Worm (Caenorhabditis elegans) whole organism, midembryonic: ENCODE measurements around the gene rilp-1.

Experiments
- T22C8.4 ChIP-seq: fragments of 200-800 bp; sonication (Bioruptor generic); IDR thresholded peaks from 2 replicates; pipeline ENCODE4 v1.3.6; 2022; ENCODE audit warnings: missing genetic modification characterization, missing compliant biosample characterization
- cog-1 ChIP-seq: sonication (generic microtip); optimal IDR thresholded peaks from 2 replicates; lab custom pipeline; 2016; ENCODE audit warnings: missing genetic modification characterization, missing compliant biosample characterization
- flt-1 ChIP-seq: fragments of 200-800 bp; sonication (Bioruptor generic); IDR thresholded peaks from 2 replicates; pipeline ENCODE4 v1.3.6; 2022; ENCODE audit warnings: missing genetic modification characterization, missing compliant biosample characterization
- klf-2 ChIP-seq: fragments of 200-800 bp; sonication (Bioruptor generic); conservative IDR thresholded peaks from 2 replicates; pipeline ENCODE4 v1.3.6; 2022; ENCODE audit warnings: missing genetic modification reagents, missing genetic modification characterization, missing compliant biosample characterization
- med-1 ChIP-seq: sonication (generic microtip); optimal IDR thresholded peaks from 2 replicates; lab custom pipeline; 2017; ENCODE audit warnings: missing genetic modification characterization, mild to moderate bottlenecking, missing compliant biosample characterization, antibody characterized with exemption, missing genetic modification reagents; ENCODE audit not compliant: insufficient read depth
- ref-1 ChIP-seq: fragments of 200-800 bp; sonication (Bioruptor generic); conservative IDR thresholded peaks from 2 replicates; pipeline ENCODE4 v1.3.6; 2022; ENCODE audit warnings: missing genetic modification reagents, missing genetic modification characterization, missing compliant biosample characterization
- tab-1 ChIP-seq: fragments of 200-800 bp; sonication (Bioruptor generic); IDR thresholded peaks from 2 replicates; pipeline ENCODE4 v1.3.6; 2022; ENCODE audit warnings: missing genetic modification characterization, missing compliant biosample characterization
- ztf-29 ChIP-seq: fragments of 200-800 bp; sonication (Bioruptor generic); IDR thresholded peaks from 2 replicates; pipeline ENCODE4 v1.3.6; 2022; ENCODE audit warnings: missing genetic modification reagents, missing genetic modification characterization, missing compliant biosample characterization

- no peak for TF ChIP-seq tab-1 (GFP tag; lab: Robert Waterston, UW)
- no peak for TF ChIP-seq flt-1 (GFP tag; lab: Robert Waterston, UW)
- TF ChIP-seq med-1 (GFP tag; lab: Kevin White, UChicago), result no peak
- no peak for TF ChIP-seq ref-1 (GFP tag; lab: Robert Waterston, UW)
- no peak for TF ChIP-seq cog-1
- no peak for TF ChIP-seq ztf-29 (GFP tag; lab: Robert Waterston, UW)
- TF ChIP-seq klf-2, result no peak
- no peak for TF ChIP-seq T22C8.4 (GFP tag; lab: Robert Waterston, UW)
Measured at ce11 chrIII:3637251-3637989, 1.5 kb downstream of the rilp-1 start.
